Worm (Caenorhabditis elegans) whole organism, L3 larva: ENCODE data around the gene thn-1.

Experiments
- ceh-28 ChIP-seq: fragments of 150-350 bp; optimal IDR thresholded peaks from 2 replicates; lab custom pipeline; 2014; ENCODE audit warnings: missing biosample characterization, missing genetic modification reagents, missing genetic modification characterization
- elt-3 ChIP-seq, 3 experiments: fragments of 150-350 bp in 1 of 3; sonication (generic microtip) in 2 of 3; optimal IDR thresholded peaks; 2 replicates in 2 of 3; 4 replicates in 1 of 3; lab custom pipeline; 2014 to 2017; ENCODE audit warnings: missing biosample characterization in 3 of 3, missing genetic modification characterization in 3 of 3
- mdl-1 ChIP-seq: fragments of 150-350 bp; optimal IDR thresholded peaks from 2 replicates; lab custom pipeline; 2014; ENCODE audit warnings: missing biosample characterization, missing genetic modification characterization
- nhr-43 ChIP-seq: sonication (generic microtip); optimal IDR thresholded peaks from 2 replicates; lab custom pipeline; 2016; ENCODE audit warnings: mild to moderate bottlenecking, missing genetic modification characterization, missing compliant biosample characterization; ENCODE audit not compliant: poor library complexity, severe bottlenecking
- pha-4 ChIP-seq: fragments of 150-350 bp; optimal IDR thresholded peaks from 2 replicates; lab custom pipeline; 2014; ENCODE audit warnings: missing biosample characterization, missing genetic modification reagents, missing genetic modification characterization
- zag-1 ChIP-seq: fragments of 150-350 bp; optimal IDR thresholded peaks from 2 replicates; lab custom pipeline; 2014; ENCODE audit warnings: missing biosample characterization, missing genetic modification characterization

DNA sequence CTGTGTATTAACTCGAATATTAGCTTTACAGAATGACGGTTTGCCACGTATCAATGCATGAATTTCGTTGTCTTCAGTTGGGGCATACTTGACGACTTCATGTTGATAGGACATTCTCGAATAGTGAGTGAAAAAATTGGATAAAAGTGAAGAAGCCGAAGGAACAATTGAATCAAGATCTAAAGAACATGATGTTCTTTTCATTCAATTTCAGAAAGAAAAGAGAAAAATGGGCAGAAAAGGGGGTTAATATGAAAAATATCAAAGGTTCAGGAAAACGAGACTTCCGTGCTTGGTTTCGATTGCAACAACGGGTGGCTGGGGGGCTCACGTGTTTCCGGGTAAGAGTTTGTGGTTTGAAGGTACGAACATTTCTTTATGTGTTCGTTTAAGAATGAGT is 34.7 kb downstream of the thn-1 start:
- TF ChIP-seq nhr-43 (no peak), elt-3 (tag; optimal IDR thresholded peaks at IDR 0.05; lab: Kevin White, UChicago) (no peak), mdl-1 (tag; lab: Kevin White, UChicago) (no peak), ceh-28 (tag; lab: Kevin White, UChicago) (no peak), zag-1 (tag; lab: Kevin White, UChicago) (no peak), pha-4 (tag; lab: Kevin White, UChicago) (no peak)
